Worm (Caenorhabditis elegans) whole organism, L4/young adult: Measurements from ENCODE around the gene spp-11.

Experiments
- W03F9.2 ChIP-seq: fragments of 150-350 bp; optimal IDR thresholded peaks from 2 replicates; lab custom pipeline; 2014; ENCODE audit warnings: missing biosample characterization, missing genetic modification characterization
- him-1 ChIP-seq: sonication (generic microtip); optimal IDR thresholded peaks from 2 replicates; lab custom pipeline; 2016; ENCODE audit warnings: missing genotype, missing genetic modification reagents, missing genetic modification characterization, missing compliant biosample characterization

DNA sequence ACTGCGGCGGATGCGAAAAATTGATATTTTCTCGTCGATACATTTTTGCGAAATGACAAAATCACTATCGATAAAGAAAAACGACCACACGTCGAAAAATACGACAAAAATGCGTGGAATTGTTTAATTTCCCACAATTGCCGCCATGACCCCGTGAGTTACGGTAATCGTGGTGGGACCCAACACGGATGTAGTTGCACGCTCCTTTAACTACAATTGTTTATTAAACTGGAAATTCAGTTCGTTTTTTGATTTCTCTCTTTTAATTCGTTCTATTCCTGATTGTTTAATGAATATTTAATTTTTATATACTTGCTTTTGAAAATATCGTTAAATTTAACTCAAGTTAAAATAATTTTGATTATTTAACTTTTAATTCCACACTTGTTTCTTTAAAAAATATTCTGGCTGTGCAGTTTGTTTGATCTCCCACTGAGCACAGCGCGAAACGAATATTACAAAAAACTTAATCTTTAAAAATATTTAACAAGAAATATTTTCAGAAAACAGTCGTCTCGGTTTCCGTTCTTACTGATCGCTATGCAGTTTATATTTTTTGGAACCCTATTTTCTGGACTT, 41.9 kb downstream of the spp-11 start, which contains the start of the genes ani-2 and clec-88:
- TF ChIP-seq him-1 (tag; lab: Kevin White, UChicago) = no peak
- no peak for TF ChIP-seq W03F9.2 (tag; lab: Kevin White, UChicago)
